Worm (Caenorhabditis elegans): Measurements from ENCODE around the gene F09C12.2.
A peak's percentile ranks its signal among the peaks of the same experiment; 100 is the strongest.

Gene F09C12.2

DNA sequence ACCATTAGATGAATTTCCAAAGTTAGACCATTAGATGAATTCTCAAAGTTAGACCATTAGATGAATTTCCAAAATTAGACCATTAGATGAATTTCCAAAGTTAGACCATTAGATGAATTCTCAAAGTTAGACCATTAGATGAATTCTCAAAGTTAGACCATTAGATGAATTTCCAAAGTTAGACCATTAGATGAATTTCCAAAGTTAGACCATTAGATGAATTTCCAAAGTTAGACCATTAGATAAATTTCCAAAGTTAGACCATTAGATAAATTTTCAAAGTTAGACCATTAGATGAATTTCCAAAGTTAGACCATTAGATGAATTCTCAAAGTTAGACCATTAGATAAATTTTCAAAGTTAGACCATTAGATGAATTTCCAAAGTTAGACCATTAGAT lies 12.3 kb upstream of the F09C12.2 start:
- TF ChIP-seq tbx-37 (GFP tag; conservative IDR thresholded peaks at IDR 0.05) = peak; percentile 90
- peak; percentile 89 for TF ChIP-seq sea-1 (GFP tag; conservative IDR thresholded peaks at IDR 0.05)
- TF ChIP-seq tbx-11 (GFP tag; IDR thresholded peaks at IDR 0.05) = peak; percentile 99
- TF ChIP-seq scrt-1 (GFP tag; IDR thresholded peaks at IDR 0.05) = peak; percentile 81

DNA sequence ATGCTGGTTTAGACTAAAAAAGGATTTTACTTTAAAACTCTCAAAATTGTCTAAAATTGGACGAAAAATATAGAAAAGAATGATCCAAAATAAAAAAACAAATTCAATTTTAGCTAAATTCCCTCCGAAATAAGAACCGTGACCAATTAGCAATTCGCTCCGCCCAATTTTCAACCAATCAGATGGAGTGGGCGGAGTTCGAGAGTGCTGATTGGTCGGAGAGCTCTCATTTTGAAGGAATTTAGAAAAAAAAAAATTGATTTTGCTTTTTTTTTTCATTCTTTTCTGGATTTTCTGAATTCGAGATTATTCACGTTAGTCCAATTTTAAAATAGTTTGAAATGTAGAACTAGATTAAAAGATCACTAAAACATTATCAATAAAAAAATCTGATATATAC lies 10.8 kb upstream of the F09C12.2 start:
- no peak for TF ChIP-seq hmbx-1 (tag; optimal IDR thresholded peaks at IDR 0.05)
- TF ChIP-seq ama-1 (optimal IDR thresholded peaks at IDR 0.05) = no peak
- no peak for TF ChIP-seq B0310.2 (tag; optimal IDR thresholded peaks at IDR 0.05)
- TF ChIP-seq ets-7 (tag; optimal IDR thresholded peaks at IDR 0.05) = no peak
- TF ChIP-seq scrt-1 (GFP tag; IDR thresholded peaks at IDR 0.05) = no peak
- TF ChIP-seq flt-1 (GFP tag; IDR thresholded peaks at IDR 0.05) = no peak
- TF ChIP-seq F13C5.2 (tag; optimal IDR thresholded peaks at IDR 0.05) = no peak
- no peak for TF ChIP-seq pes-1 (GFP tag; IDR thresholded peaks at IDR 0.05)
- TF ChIP-seq hnd-1 (tag; optimal IDR thresholded peaks at IDR 0.05) = no peak
- TF ChIP-seq hmg-4 (GFP tag; optimal IDR thresholded peaks at IDR 0.05) = no peak
- no peak for TF ChIP-seq tbx-37 (GFP tag; conservative IDR thresholded peaks at IDR 0.05)
- no peak for TF ChIP-seq aly-1 (tag; optimal IDR thresholded peaks at IDR 0.05)
- TF ChIP-seq ceh-36 (tag; optimal IDR thresholded peaks at IDR 0.05) = no peak
- TF ChIP-seq ceh-13 (GFP tag; optimal IDR thresholded peaks at IDR 0.05) = no peak
- no peak for TF ChIP-seq tra-4 (tag; optimal IDR thresholded peaks at IDR 0.05)
- TF ChIP-seq sea-1 (GFP tag; conservative IDR thresholded peaks at IDR 0.05) = no peak
- no peak for TF ChIP-seq tbx-11 (GFP tag; IDR thresholded peaks at IDR 0.05)

DNA sequence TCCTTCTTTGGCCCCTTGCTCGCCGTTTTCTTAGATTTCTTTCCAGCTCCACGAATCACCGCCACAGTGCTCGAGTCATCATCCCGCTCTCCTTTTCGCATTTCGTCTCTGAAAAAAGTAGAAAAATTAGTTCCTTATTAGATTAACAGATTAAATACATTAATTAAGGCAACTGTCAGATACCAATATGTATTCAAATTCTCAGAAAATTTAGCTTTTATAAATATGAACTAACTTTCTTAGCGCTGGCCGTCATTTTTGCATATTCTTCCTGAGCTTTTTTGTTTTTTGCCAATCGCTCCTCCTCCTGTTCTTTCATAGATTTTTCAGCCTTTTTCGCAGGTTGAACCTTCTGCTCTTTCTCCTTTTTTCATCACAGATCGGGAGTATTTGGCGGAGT lies 10.2 kb upstream of the F09C12.2 start, which contains the start of gene C04G6.6:
C04G6.6 (minus strand) TSS at position 101 of the 400 bp plus-strand sequence.
- TF ChIP-seq hmbx-1 (tag; optimal IDR thresholded peaks at IDR 0.05) (no peak), tbx-37 (GFP tag; conservative IDR thresholded peaks at IDR 0.05) (no peak), sea-1 (GFP tag; conservative IDR thresholded peaks at IDR 0.05) (no peak), tbx-11 (GFP tag; IDR thresholded peaks at IDR 0.05) (no peak), ceh-13 (GFP tag; optimal IDR thresholded peaks at IDR 0.05) (no peak), flt-1 (GFP tag; IDR thresholded peaks at IDR 0.05) (no peak), ceh-36 (tag; optimal IDR thresholded peaks at IDR 0.05) (no peak), hmg-4 (GFP tag; optimal IDR thresholded peaks at IDR 0.05) (no peak), scrt-1 (GFP tag; IDR thresholded peaks at IDR 0.05) (no peak), B0310.2 (tag; optimal IDR thresholded peaks at IDR 0.05) (no peak), F13C5.2 (tag; optimal IDR thresholded peaks at IDR 0.05) (no peak), ama-1 (optimal IDR thresholded peaks at IDR 0.05) (no peak), hnd-1 (tag; optimal IDR thresholded peaks at IDR 0.05) (no peak), pes-1 (GFP tag; IDR thresholded peaks at IDR 0.05) (no peak), tra-4 (tag; optimal IDR thresholded peaks at IDR 0.05) (no peak)

DNA sequence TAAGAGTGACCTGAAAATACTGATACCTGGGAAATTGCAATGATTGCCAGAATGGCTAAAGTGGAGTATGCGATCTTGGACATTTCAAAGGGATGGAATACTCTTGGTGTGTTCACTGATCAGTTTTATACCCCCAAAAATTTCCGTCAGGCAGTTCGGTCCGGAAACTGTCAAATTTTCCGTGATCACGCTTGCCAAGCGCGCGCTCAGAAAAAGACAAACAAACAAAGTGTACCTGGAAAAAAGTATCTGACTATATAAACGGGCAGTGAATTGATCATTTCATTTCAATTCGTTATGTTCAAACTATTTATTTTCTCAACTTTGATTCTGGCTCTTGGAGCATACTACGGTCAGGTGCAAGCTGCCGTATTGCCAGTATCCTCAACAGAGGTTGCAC lies 8.1 kb upstream of the F09C12.2 start, which contains the start of the genes idpb-3 and idpb-1:
idpb-3 (minus strand) TSS at position 101 of the 400 bp plus-strand sequence.
idpb-1 (plus strand) TSS at position 284 of the 400 bp plus-strand sequence.
- TF ChIP-seq tbx-37 (GFP tag; conservative IDR thresholded peaks at IDR 0.05) = no peak
- TF ChIP-seq ceh-36 (tag; optimal IDR thresholded peaks at IDR 0.05) = no peak
- TF ChIP-seq tra-4 (tag; optimal IDR thresholded peaks at IDR 0.05) = no peak

DNA sequence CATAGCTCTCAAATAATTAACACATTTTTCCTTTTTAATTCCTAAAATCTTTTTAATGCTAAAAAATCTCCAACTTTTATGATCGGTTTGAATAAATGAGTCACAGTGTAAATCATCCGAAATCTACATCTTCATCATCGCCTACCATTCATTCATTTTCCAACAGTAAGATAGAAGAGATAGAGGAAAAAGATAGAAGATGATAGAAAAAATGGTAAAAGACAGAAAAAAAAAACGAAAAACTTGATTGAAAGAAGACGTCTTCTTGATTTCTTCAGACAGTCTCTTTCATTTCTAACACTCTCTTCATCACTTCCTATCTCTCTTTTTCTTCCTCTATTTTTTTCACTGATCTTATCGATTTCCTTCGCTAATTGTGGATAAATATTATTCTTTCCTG lies 6.6 kb upstream of the F09C12.2 start:
- TF ChIP-seq aly-1 (tag; optimal IDR thresholded peaks at IDR 0.05) (no peak), tbx-37 (GFP tag; conservative IDR thresholded peaks at IDR 0.05) (no peak), ets-7 (tag; optimal IDR thresholded peaks at IDR 0.05) (no peak), ceh-36 (tag; optimal IDR thresholded peaks at IDR 0.05) (no peak), F13C5.2 (tag; optimal IDR thresholded peaks at IDR 0.05) (no peak), hmg-4 (GFP tag; optimal IDR thresholded peaks at IDR 0.05) (no peak), hnd-1 (tag; optimal IDR thresholded peaks at IDR 0.05) (no peak), tra-4 (tag; optimal IDR thresholded peaks at IDR 0.05) (no peak), ama-1 (optimal IDR thresholded peaks at IDR 0.05) (no peak), pes-1 (GFP tag; IDR thresholded peaks at IDR 0.05) (no peak), scrt-1 (GFP tag; IDR thresholded peaks at IDR 0.05) (no peak), flt-1 (GFP tag; IDR thresholded peaks at IDR 0.05) (no peak), B0310.2 (tag; optimal IDR thresholded peaks at IDR 0.05) (no peak), tbx-11 (GFP tag; IDR thresholded peaks at IDR 0.05) (no peak), ceh-13 (GFP tag; optimal IDR thresholded peaks at IDR 0.05) (no peak), sea-1 (GFP tag; conservative IDR thresholded peaks at IDR 0.05) (no peak), hmbx-1 (tag; optimal IDR thresholded peaks at IDR 0.05) (no peak)

DNA sequence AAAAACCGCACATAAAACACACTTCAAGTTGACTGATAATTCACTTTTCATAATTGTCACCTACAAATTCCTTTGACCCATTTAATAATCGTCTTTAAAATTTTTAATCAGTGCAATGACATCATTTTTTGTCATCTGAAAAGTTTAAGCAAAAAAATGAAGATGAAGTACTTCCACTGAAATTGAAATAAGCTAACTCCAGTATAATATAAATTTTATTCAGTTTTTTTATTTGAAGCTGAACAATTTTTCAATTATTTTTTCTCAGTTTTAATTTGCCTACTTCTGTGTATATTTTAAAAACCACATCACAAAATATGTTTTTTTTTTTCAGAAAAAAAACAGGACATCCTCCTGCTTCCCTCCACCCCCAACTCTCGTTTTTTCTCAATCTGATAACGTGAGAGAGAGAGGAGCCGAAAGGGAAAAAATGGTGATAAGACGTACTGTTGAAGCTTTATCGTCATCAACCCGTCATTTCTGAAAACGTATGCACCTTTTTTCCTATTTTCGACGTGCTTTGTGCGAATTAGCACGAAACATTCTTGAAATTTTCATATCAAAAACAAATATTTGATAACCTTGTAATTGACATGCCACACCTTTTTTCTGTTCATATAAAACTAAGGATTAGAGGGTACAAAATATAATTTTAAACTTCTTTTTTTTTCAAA lies 5.9 kb upstream of the F09C12.2 start, which contains the start of the genes C04G6.11 and mpk-2:
C04G6.11 (minus strand) TSS at position 51 of the 674 bp plus-strand sequence.
mpk-2 (plus strand) TSS at position 335 of the 674 bp plus-strand sequence.
- TF ChIP-seq F13C5.2 (tag; optimal IDR thresholded peaks at IDR 0.05) (no peak), tra-4 (tag; optimal IDR thresholded peaks at IDR 0.05) (no peak), sea-1 (GFP tag; conservative IDR thresholded peaks at IDR 0.05) (no peak), flt-1 (GFP tag; IDR thresholded peaks at IDR 0.05) (no peak)

DNA sequence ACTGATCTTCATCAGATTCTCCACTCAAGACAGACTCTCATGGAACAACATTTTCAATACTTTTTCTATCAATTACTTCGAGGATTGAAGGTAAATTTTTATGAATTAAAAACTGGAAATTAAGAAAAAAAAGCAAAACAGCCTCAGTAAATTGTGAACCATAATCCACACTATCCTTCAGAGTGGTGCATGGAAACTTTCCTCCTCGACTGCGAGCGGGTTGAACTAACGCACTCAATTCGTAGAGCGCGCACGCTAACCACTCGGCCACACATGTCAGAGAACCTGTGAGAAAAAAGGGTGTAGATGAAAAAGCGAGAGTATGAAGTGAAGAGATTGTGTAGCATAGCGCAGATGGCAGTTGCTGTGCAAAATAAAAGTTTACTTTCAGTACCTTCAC lies 4.8 kb upstream of the F09C12.2 start:
- no peak; the same call in none of the 2 replicates for TF ChIP-seq flt-1 (GFP tag; IDR thresholded peaks at IDR 0.05)
- peak; percentile 89 for TF ChIP-seq hmbx-1 (tag; optimal IDR thresholded peaks at IDR 0.05)
- TF ChIP-seq pes-1 (GFP tag; IDR thresholded peaks at IDR 0.05) = peak; percentile 98
- TF ChIP-seq ceh-36 (tag; optimal IDR thresholded peaks at IDR 0.05) = peak; percentile 97
- TF ChIP-seq tra-4 (tag; optimal IDR thresholded peaks at IDR 0.05) = peak; percentile 82
- peak; percentile 95 for TF ChIP-seq ets-7 (tag; optimal IDR thresholded peaks at IDR 0.05)
- peak; percentile 98 for TF ChIP-seq ceh-13 (GFP tag; optimal IDR thresholded peaks at IDR 0.05)
- peak; percentile 98 for TF ChIP-seq tbx-11 (GFP tag; IDR thresholded peaks at IDR 0.05)
- TF ChIP-seq aly-1 (tag; optimal IDR thresholded peaks at IDR 0.05) = peak; percentile 99
- TF ChIP-seq sea-1 (GFP tag; conservative IDR thresholded peaks at IDR 0.05) = peak; percentile 97
- TF ChIP-seq scrt-1 (GFP tag; IDR thresholded peaks at IDR 0.05) = peak; percentile 99
- no peak for TF ChIP-seq ama-1 (optimal IDR thresholded peaks at IDR 0.05)
- TF ChIP-seq B0310.2 (tag; optimal IDR thresholded peaks at IDR 0.05) = peak; percentile 98
- peak; percentile 97 for TF ChIP-seq F13C5.2 (tag; optimal IDR thresholded peaks at IDR 0.05)
- TF ChIP-seq hnd-1 (tag; optimal IDR thresholded peaks at IDR 0.05) = peak; percentile 92
- peak; percentile 99 for TF ChIP-seq hmg-4 (GFP tag; optimal IDR thresholded peaks at IDR 0.05)
- TF ChIP-seq tbx-37 (GFP tag; conservative IDR thresholded peaks at IDR 0.05) = peak; percentile 96
